Fruit fly (Drosophila melanogaster) whole organism, embryonic: ENCODE results near the gene yellow-e3.

Source experiments
- B-H2 ChIP-seq: fragments of 200-800 bp; sonication (Bioruptor generic); optimal IDR thresholded peaks from 2 replicates; lab custom pipeline; 2018; ENCODE audit warnings: missing biosample characterization, mild to moderate bottlenecking, missing genetic modification characterization
- CG10209 ChIP-seq: fragments of 200-800 bp; sonication (Bioruptor generic); optimal IDR thresholded peaks from 3 replicates; lab custom pipeline; 2017; ENCODE audit warnings: missing biosample characterization, mild to moderate bottlenecking, missing genetic modification characterization, missing genetic modification reagents
- CG10431 ChIP-seq: fragments of 200-800 bp; sonication (Bioruptor generic); optimal IDR thresholded peaks from 3 replicates; lab custom pipeline; 2018; ENCODE audit warnings: missing biosample characterization, mild to moderate bottlenecking, missing genetic modification characterization
- CG13123 ChIP-seq: fragments of 200-800 bp; sonication (Bioruptor generic); optimal IDR thresholded peaks from 2 replicates; lab custom pipeline; 2016; ENCODE audit warnings: missing biosample characterization, missing genetic modification characterization
- CG14050 ChIP-seq: fragments of 200-800 bp; sonication (Bioruptor generic); IDR thresholded peaks from 3 replicates; pipeline ENCODE4 v1.3.6; 2022; ENCODE audit warnings: missing biosample characterization, missing genetic modification characterization
- CG14710 ChIP-seq: fragments of 200-800 bp; sonication (Bioruptor generic); optimal IDR thresholded peaks from 3 replicates; lab custom pipeline; 2019; ENCODE audit warnings: missing biosample characterization, mild to moderate bottlenecking, missing genetic modification characterization, moderate library complexity
- CG15073 ChIP-seq: fragments of 200-800 bp; sonication (Bioruptor generic); optimal IDR thresholded peaks from 2 replicates; lab custom pipeline; 2016; ENCODE audit warnings: missing biosample characterization, missing genetic modification characterization
- CG1647 ChIP-seq: fragments of 200-800 bp; sonication (Bioruptor generic); optimal IDR thresholded peaks from 3 replicates; lab custom pipeline; 2016; ENCODE audit warnings: missing biosample characterization, missing genetic modification characterization
- CG17612 ChIP-seq: fragments of 200-800 bp; sonication (Bioruptor generic); IDR thresholded peaks from 2 replicates; pipeline ENCODE4 v1.3.6; 2022; ENCODE audit warnings: missing biosample characterization, missing genetic modification characterization
- CG1792 ChIP-seq: fragments of 200-800 bp; sonication (Bioruptor generic); optimal IDR thresholded peaks from 2 replicates; lab custom pipeline; 2016; ENCODE audit warnings: missing biosample characterization, missing genetic modification characterization
- CG2129 ChIP-seq: fragments of 200-800 bp; sonication (Bioruptor generic); IDR thresholded peaks from 2 replicates; pipeline ENCODE4 v1.3.6; 2022; ENCODE audit warnings: missing biosample characterization, missing genetic modification characterization; ENCODE audit not compliant: partially characterized antibody
- CG2875 ChIP-seq: fragments of 200-800 bp; sonication (Bioruptor generic); optimal IDR thresholded peaks from 2 replicates; lab custom pipeline; 2017; ENCODE audit warnings: missing biosample characterization, mild to moderate bottlenecking, missing genetic modification characterization, missing genetic modification reagents
- CG31365 ChIP-seq: fragments of 200-800 bp; sonication (Bioruptor generic); optimal IDR thresholded peaks from 2 replicates; lab custom pipeline; 2018; ENCODE audit warnings: missing biosample characterization, mild to moderate bottlenecking, missing genetic modification characterization
- CG31441 ChIP-seq: fragments of 200-800 bp; sonication (Bioruptor generic); IDR thresholded peaks from 2 replicates; pipeline ENCODE4 v1.3.6; 2022; ENCODE audit warnings: missing biosample characterization, missing genetic modification characterization
- CG4820 ChIP-seq: fragments of 200-800 bp; sonication (Bioruptor generic); optimal IDR thresholded peaks from 3 replicates; lab custom pipeline; 2016; ENCODE audit warnings: missing biosample characterization, missing genetic modification characterization
- CG8944 ChIP-seq: fragments of 200-800 bp; sonication (Bioruptor generic); optimal IDR thresholded peaks from 3 replicates; lab custom pipeline; 2016; ENCODE audit warnings: missing biosample characterization, missing genetic modification characterization
- CG9609 ChIP-seq: fragments of 200-800 bp; sonication (Bioruptor generic); optimal IDR thresholded peaks from 3 replicates; lab custom pipeline; 2016; ENCODE audit warnings: missing biosample characterization, missing genetic modification characterization
- Dll ChIP-seq: fragments of 200-800 bp; sonication (Bioruptor generic); IDR thresholded peaks from 4 replicates; pipeline ENCODE4 v1.3.6; 2022; ENCODE audit warnings: missing biosample characterization, missing genetic modification characterization; ENCODE audit not compliant: partially characterized antibody
- Drgx ChIP-seq: fragments of 200-800 bp; sonication (Bioruptor generic); IDR thresholded peaks from 2 replicates; pipeline ENCODE4 v1.3.6; 2022; ENCODE audit warnings: missing biosample characterization, missing genetic modification characterization
- Fer3 ChIP-seq: fragments of 200-800 bp; sonication (Bioruptor generic); optimal IDR thresholded peaks from 2 replicates; lab custom pipeline; 2018; ENCODE audit warnings: missing biosample characterization, mild to moderate bottlenecking, missing genetic modification characterization, moderate library complexity
- HLH54F ChIP-seq: fragments of 200-800 bp; sonication (Bioruptor generic); optimal IDR thresholded peaks from 3 replicates; lab custom pipeline; 2016; ENCODE audit warnings: missing biosample characterization, missing genetic modification characterization
- HmgD ChIP-seq: fragments of 200-800 bp; sonication (Bioruptor generic); optimal IDR thresholded peaks from 3 replicates; lab custom pipeline; 2016; ENCODE audit warnings: missing biosample characterization, missing genetic modification characterization
- Hr39 ChIP-seq: fragments of >200 bp; optimal IDR thresholded peaks from 2 replicates; lab custom pipeline; 2017
- NFAT ChIP-seq: fragments of 200-800 bp; sonication (Bioruptor generic); IDR thresholded peaks from 2 replicates; pipeline ENCODE4 v1.3.6; 2022; ENCODE audit warnings: missing biosample characterization, missing genetic modification characterization
- Neu2 ChIP-seq: fragments of 200-800 bp; sonication (Bioruptor generic); optimal IDR thresholded peaks from 3 replicates; lab custom pipeline; 2016; ENCODE audit warnings: missing biosample characterization, missing genetic modification characterization, borderline replicate concordance
- Optix ChIP-seq: fragments of 200-800 bp; sonication (Bioruptor generic); IDR thresholded peaks from 3 replicates; pipeline ENCODE4 v1.3.6; 2022; ENCODE audit warnings: missing biosample characterization, missing genetic modification characterization
- Ravus ChIP-seq: fragments of 200-800 bp; sonication (Bioruptor generic); IDR thresholded peaks from 2 replicates; pipeline ENCODE4 v1.3.6; 2022; ENCODE audit warnings: missing biosample characterization, missing genetic modification characterization
- Rx ChIP-seq: fragments of 200-800 bp; sonication (Bioruptor generic); IDR thresholded peaks from 2 replicates; pipeline ENCODE4 v1.3.6; 2022; ENCODE audit warnings: missing biosample characterization, missing genetic modification characterization
- Sry-β ChIP-seq: fragments of 200-800 bp; sonication (Bioruptor generic); optimal IDR thresholded peaks from 2 replicates; lab custom pipeline; 2018; ENCODE audit warnings: missing biosample characterization, mild to moderate bottlenecking, missing genetic modification characterization, moderate library complexity
- bbx ChIP-seq: fragments of 200-800 bp; sonication (Bioruptor generic); IDR thresholded peaks from 2 replicates; pipeline ENCODE4 v1.3.6; 2022; ENCODE audit warnings: missing biosample characterization, missing genetic modification characterization; ENCODE audit not compliant: partially characterized antibody
- br ChIP-seq: fragments of >200 bp; optimal IDR thresholded peaks from 2 replicates; lab custom pipeline; 2017
- cad ChIP-seq: fragments of >200 bp; optimal IDR thresholded peaks from 2 replicates; lab custom pipeline; 2017; ENCODE audit warnings: missing biosample characterization, missing genetic modification characterization
- dati ChIP-seq: fragments of 200-800 bp; sonication (Bioruptor generic); IDR thresholded peaks from 2 replicates; pipeline ENCODE4 v1.3.6; 2022; ENCODE audit warnings: missing biosample characterization, missing genetic modification characterization
- ems ChIP-seq: fragments of 200-800 bp; sonication (Bioruptor generic); optimal IDR thresholded peaks from 3 replicates; lab custom pipeline; 2016; ENCODE audit warnings: missing biosample characterization, missing genetic modification characterization
- en ChIP-seq: fragments of 200-800 bp; sonication (Bioruptor generic); optimal IDR thresholded peaks from 2 replicates; lab custom pipeline; 2016; ENCODE audit warnings: missing biosample characterization, missing genetic modification characterization
- gsb-n ChIP-seq: fragments of 200-800 bp; sonication (Bioruptor generic); optimal IDR thresholded peaks from 3 replicates; lab custom pipeline; 2018; ENCODE audit warnings: missing biosample characterization, mild to moderate bottlenecking, missing genetic modification characterization
- h ChIP-seq: fragments of >200 bp; optimal IDR thresholded peaks from 2 replicates; lab custom pipeline; 2017
- lbe ChIP-seq: fragments of 200-800 bp; sonication (Bioruptor generic); optimal IDR thresholded peaks from 2 replicates; lab custom pipeline; 2016; ENCODE audit warnings: missing biosample characterization, mild to moderate bottlenecking, missing genetic modification characterization
- lilli ChIP-seq: fragments of 200-800 bp; sonication (Bioruptor generic); optimal IDR thresholded peaks from 3 replicates; lab custom pipeline; 2016; ENCODE audit warnings: missing biosample characterization, missing genetic modification characterization
- maf-S ChIP-seq: fragments of 200-800 bp; sonication (Bioruptor generic); optimal IDR thresholded peaks from 2 replicates; lab custom pipeline; 2016; ENCODE audit warnings: missing biosample characterization, missing genetic modification characterization
- mam ChIP-seq: fragments of 200-800 bp; sonication (Bioruptor generic); optimal IDR thresholded peaks from 3 replicates; lab custom pipeline; 2016; ENCODE audit warnings: missing biosample characterization, missing genetic modification characterization
- prd ChIP-seq, 3 experiments: fragments of >200 bp in 2 of 3; fragments of 200-800 bp in 1 of 3; sonication (Bioruptor generic) in 1 of 3; optimal IDR thresholded peaks in 2 of 3; IDR thresholded peaks in 1 of 3; 2 replicates in 2 of 3; 3 replicates in 1 of 3; pipeline versions ENCODE4 v1.3.6 to Lab custom; 2017 to 2022; ENCODE audit warnings: missing biosample characterization in 1 of 3, missing genetic modification characterization in 1 of 3
- row ChIP-seq: fragments of 200-800 bp; sonication (Bioruptor generic); IDR thresholded peaks from 3 replicates; pipeline ENCODE4 v1.3.6; 2022; ENCODE audit warnings: missing biosample characterization, missing genetic modification characterization
- salm ChIP-seq: fragments of 200-800 bp; sonication (Bioruptor generic); optimal IDR thresholded peaks from 2 replicates; lab custom pipeline; 2018; ENCODE audit warnings: missing biosample characterization, mild to moderate bottlenecking, missing genetic modification characterization
- sc ChIP-seq, 3 experiments: fragments of >200 bp in 2 of 3; fragments of 200-800 bp in 1 of 3; sonication (Bioruptor generic) in 1 of 3; optimal IDR thresholded peaks; 2 replicates in 2 of 3; 3 replicates in 1 of 3; lab custom pipeline; 2017; ENCODE audit warnings: mild to moderate bottlenecking in 1 of 3, missing biosample characterization in 1 of 3, missing genetic modification characterization in 1 of 3, missing genetic modification reagents in 1 of 3
- scrt ChIP-seq: fragments of 200-800 bp; sonication (Bioruptor generic); optimal IDR thresholded peaks from 2 replicates; lab custom pipeline; 2018; ENCODE audit warnings: missing biosample characterization, mild to moderate bottlenecking, missing genetic modification characterization, moderate library complexity
- so ChIP-seq: fragments of 200-800 bp; sonication (Bioruptor generic); IDR thresholded peaks from 3 replicates; pipeline ENCODE4 v1.3.6; 2022; ENCODE audit warnings: missing biosample characterization, missing genetic modification characterization
- stwl ChIP-seq: fragments of 200-800 bp; sonication (Bioruptor generic); optimal IDR thresholded peaks from 3 replicates; lab custom pipeline; 2018; ENCODE audit warnings: missing biosample characterization, mild to moderate bottlenecking, missing genetic modification characterization, moderate library complexity
- zf30C ChIP-seq: fragments of 200-800 bp; sonication (Bioruptor generic); optimal IDR thresholded peaks from 3 replicates; lab custom pipeline; 2018; ENCODE audit warnings: missing biosample characterization, mild to moderate bottlenecking, missing genetic modification characterization

yellow-e3 gene

DNA sequence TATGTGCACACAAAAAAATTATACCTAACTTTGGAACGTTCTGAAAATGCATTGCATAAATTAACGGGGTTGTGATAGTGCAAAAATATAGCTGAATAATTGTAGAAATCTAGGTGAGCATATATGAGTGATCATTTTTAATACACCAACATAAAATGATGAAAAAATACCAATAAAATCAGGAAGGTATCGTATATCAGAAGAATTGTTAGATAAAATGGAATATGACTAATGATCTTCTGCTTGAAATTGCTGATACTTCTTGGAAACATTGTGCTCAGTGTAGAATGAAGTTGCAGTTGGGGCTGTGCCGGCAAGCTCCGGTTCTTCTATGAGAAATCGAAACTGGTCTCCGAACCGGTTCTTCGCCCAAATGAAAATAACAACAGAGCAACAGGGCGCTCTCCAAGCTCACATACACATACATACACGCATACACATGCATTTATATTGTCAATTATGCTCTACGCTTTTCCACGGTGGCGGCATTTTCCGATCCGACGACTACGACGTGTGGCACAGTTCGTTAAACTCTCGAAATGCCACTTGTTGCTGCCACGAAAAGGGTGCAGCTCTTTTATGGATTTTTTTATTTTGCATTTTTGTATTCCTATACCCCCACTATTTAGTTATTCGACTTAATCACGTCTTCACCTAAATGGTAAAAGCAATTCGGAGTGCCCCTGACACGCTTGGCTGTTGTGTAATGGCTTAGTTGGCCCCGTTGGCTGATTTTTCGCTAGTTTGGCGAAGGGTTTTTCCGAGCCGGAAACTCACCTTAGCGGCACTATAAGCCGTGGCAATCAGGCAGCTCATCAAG lies 3.6 kb downstream of the yellow-e3 start (continued):
- TF ChIP-seq CG10209 (GFP tag; lab: Kevin White, UChicago) (peak; percentile 94), CG1792 (GFP tag; lab: Kevin White, UChicago) (peak; percentile 79), sc (optimal IDR thresholded peaks at IDR 0.05; lab: Kevin White, UChicago) (no peak), sc (GFP tag; optimal IDR thresholded peaks at IDR 0.05; lab: Kevin White, UChicago) (peak; percentile 90), bbx (no peak), dati (0 out of 2 replicates have a peak, but pooled peaks have one; percentile 23), cad (no peak), CG10431 (peak; percentile 76), en (GFP tag; lab: Kevin White, UChicago) (peak; percentile 86), so (peak; percentile 86), Rx (peak; percentile 81), CG14050 (GFP tag; lab: Robert Waterston, UW) (peak; percentile 75), HLH54F (peak; percentile 86), CG8944 (GFP tag; lab: Kevin White, UChicago) (peak; percentile 86), CG17612 (peak; percentile 54), HmgD (no peak), NFAT (peak; percentile 58), mam (GFP tag; lab: Kevin White, UChicago) (peak; percentile 86), B-H2 (peak; percentile 19), CG14710 (tag; lab: Kevin White, UChicago) (peak; percentile 92), ems (GFP tag; lab: Kevin White, UChicago) (peak; percentile 73), Neu2 (GFP tag; lab: Kevin White, UChicago) (peak; percentile 9), row (GFP tag; lab: Robert Waterston, UW) (peak; percentile 88), maf-S (peak; percentile 84), CG1647 (GFP tag; lab: Kevin White, UChicago) (peak; percentile 72), Hr39 (no peak), stwl (tag; lab: Kevin White, UChicago) (peak; percentile 6), Ravus (GFP tag; lab: Robert Waterston, UW) (peak; percentile 66), CG31365 (tag; lab: Kevin White, UChicago) (peak; percentile 67), lilli (GFP tag; lab: Kevin White, UChicago) (peak; percentile 91), prd (optimal IDR thresholded peaks at IDR 0.05; lab: Kevin White, UChicago) (no peak), prd (GFP tag; IDR thresholded peaks at IDR 0.05; lab: Robert Waterston, UW) (peak; percentile 89), Drgx (peak; percentile 81), CG9609 (GFP tag; lab: Kevin White, UChicago) (peak; percentile 88), zf30C (GFP tag; lab: Kevin White, UChicago) (peak; percentile 90), CG31441 (GFP tag; lab: Robert Waterston, UW) (peak; percentile 90), Fer3 (tag; lab: Kevin White, UChicago) (peak; percentile 66), gsb-n (tag; lab: Kevin White, UChicago) (peak; percentile 85), CG13123 (GFP tag; lab: Kevin White, UChicago) (peak; percentile 65), CG2875 (peak; percentile 86), CG15073 (GFP tag; lab: Kevin White, UChicago) (peak; percentile 64), br (no peak), lbe (GFP tag; lab: Kevin White, UChicago) (peak; percentile 69), h (lab: Kevin White, UChicago) (no peak), salm (peak; percentile 77), scrt (GFP tag; lab: Kevin White, UChicago) (peak; percentile 42), CG2129 (no peak), CG4820 (GFP tag; lab: Kevin White, UChicago) (peak; percentile 83), Optix (GFP tag; lab: Robert Waterston, UW) (no peak), Sry-β (GFP tag; lab: Kevin White, UChicago) (peak; percentile 49), Dll (no peak)
